Worm (Caenorhabditis elegans): ENCODE results near the gene F48F7.5.

Gene F48F7.5

DNA sequence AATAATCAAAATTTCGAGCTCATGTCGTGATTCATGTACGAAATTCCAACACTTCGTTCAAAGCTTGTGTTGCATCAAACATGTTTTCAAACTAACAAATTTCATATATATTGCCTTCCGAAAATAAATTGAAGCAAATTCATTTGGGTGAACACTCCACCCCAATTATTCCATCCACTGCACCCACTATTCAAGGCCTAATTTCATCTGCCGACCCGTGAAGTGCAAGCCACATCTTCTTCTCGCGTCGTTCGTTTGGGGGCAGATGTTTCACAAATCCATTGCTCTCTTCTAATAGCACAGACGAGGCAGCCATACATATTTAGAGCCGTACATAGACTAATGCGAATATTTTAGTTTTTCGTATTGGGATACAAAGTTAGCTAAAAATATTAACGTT is 31.3 kb upstream of the F48F7.5 start:
- TF ChIP-seq hlh-1 (tag; optimal IDR thresholded peaks at IDR 0.05), result no peak
- peak; percentile 9 for TF ChIP-seq mep-1 (tag; optimal IDR thresholded peaks at IDR 0.05)
- peak; percentile 18 for TF ChIP-seq cnd-1 (tag; optimal IDR thresholded peaks at IDR 0.05)
- TF ChIP-seq ces-1 (GFP tag; optimal IDR thresholded peaks at IDR 0.05), result peak; percentile 98

DNA sequence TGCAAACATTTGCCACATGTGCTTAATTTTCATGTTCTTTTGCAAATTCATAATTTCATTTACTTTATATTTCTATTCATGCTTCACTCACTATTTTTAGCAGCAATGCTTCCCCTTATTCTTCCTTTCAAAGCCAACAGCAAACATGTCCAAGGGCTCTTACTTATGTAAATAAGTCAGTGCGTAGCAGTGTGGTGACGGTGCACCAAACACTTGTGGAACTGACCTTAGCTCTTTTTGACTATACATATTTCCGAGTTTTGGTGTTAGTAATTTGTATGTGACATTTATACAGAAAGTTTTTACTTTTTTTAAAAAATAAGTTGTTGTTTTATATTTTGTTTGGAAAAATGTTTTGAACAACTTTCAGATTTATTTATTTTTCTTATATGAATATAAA is 30.4 kb upstream of the F48F7.5 start:
- TF ChIP-seq nhr-2 (tag; optimal IDR thresholded peaks at IDR 0.05), result no peak
- TF ChIP-seq ces-1 (GFP tag; optimal IDR thresholded peaks at IDR 0.05), result peak; percentile 33
- no peak for TF ChIP-seq unc-39 (tag; optimal IDR thresholded peaks at IDR 0.05)
- peak; percentile 73 for TF ChIP-seq pha-4 (tag; optimal IDR thresholded peaks at IDR 0.05)

DNA sequence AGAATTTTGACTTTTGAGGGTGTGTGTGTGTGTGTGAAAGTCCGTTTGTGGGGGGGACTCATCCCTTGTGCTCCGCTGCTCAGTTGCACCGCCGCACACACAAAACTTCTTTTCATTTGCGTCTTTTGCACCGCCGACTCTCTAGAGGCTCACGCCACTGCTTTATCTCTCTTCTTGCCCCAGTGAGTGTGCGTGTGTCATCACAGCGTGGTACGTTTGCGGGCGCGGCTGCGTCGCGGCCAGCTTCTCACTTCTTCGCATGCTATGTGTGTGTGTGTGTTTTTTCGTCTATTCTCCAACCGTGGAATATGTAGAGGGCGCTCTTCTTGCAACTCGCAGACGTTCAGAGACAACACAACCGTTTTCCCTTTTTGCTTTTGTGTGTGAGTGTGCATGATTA is 29.9 kb upstream of the F48F7.5 start:
- TF ChIP-seq nhr-12 (tag; optimal IDR thresholded peaks at IDR 0.05) (no peak), ceh-39 (tag; optimal IDR thresholded peaks at IDR 0.05) (no peak), nhr-28 (tag; optimal IDR thresholded peaks at IDR 0.05) (no peak), pha-4 (tag; optimal IDR thresholded peaks at IDR 0.05) (peak; percentile 61), drap-1 (GFP tag; optimal IDR thresholded peaks at IDR 0.05) (no peak), ceh-83 (GFP tag; optimal IDR thresholded peaks at IDR 0.05) (no peak), unc-62 (GFP tag; optimal IDR thresholded peaks at IDR 0.05) (no peak), bed-3 (GFP tag; optimal IDR thresholded peaks at IDR 0.05) (no peak), sptf-1 (tag; optimal IDR thresholded peaks at IDR 0.05) (peak; percentile 18), cnd-1 (tag; optimal IDR thresholded peaks at IDR 0.05) (peak; percentile 25), unc-120 (tag; optimal IDR thresholded peaks at IDR 0.05; ENCODE audit: poor library complexity, severe bottlenecking) (peak; percentile 30), mep-1 (tag; optimal IDR thresholded peaks at IDR 0.05) (peak; percentile 21), blmp-1 (tag; optimal IDR thresholded peaks at IDR 0.05) (no peak), lsy-2 (tag; optimal IDR thresholded peaks at IDR 0.05) (no peak), ceh-43 (GFP tag; optimal IDR thresholded peaks at IDR 0.05) (peak; percentile 3), elt-3 (tag; optimal IDR thresholded peaks at IDR 0.05) (no peak), elt-1 (tag; optimal IDR thresholded peaks at IDR 0.05; ENCODE audit: borderline replicate concordance, insufficient read depth) (no peak), mls-2 (tag; optimal IDR thresholded peaks at IDR 0.05) (peak; percentile 45), ztf-11 (tag; optimal IDR thresholded peaks at IDR 0.05) (no peak), nhr-237 (tag; optimal IDR thresholded peaks at IDR 0.05) (peak; percentile 3), ces-1 (GFP tag; optimal IDR thresholded peaks at IDR 0.05) (no peak), hlh-1 (tag; optimal IDR thresholded peaks at IDR 0.05) (peak; percentile 17), ham-2 (GFP tag; optimal IDR thresholded peaks at IDR 0.05) (no peak), zip-8 (tag; optimal IDR thresholded peaks at IDR 0.05) (no peak)

DNA sequence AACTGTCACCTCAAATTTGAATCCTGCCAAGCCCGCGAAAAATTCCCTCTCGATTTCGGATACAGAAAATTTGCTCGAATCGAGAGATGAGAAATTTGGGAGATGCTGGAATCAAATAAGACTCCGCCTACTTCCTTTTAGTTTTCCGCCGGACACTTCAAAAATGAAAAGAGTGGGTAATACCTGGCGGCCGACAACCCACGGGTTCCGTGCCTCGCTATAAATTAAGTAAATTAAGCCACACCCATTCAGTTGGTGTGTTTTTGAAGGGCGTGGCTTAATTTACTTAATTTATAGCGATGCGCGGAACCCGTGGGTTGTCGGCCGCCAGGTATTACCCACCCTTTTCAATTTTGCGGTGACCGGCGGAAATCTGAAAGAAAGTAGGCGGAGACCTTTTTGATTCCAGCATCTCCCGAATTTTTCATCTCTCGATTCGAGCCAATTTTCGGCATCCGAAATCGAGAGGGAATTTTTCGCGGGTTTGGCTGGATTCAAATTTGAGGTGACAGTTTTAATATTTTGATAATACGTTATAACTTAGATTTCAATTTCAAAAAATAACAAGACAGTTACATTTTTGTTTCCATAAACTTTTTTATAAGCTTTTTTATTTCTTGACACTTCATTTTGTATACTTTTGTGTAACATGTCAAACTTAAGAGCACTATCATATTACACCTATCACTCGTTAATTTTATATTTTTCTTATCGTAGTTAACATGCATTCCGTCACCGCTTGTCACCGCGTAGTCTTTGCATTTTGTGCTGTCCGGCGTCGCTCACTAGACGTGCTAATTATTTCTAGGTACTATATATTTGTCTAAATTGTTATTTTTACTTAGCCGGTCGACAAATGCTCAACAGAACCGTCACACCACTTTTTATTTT is 28.5 kb upstream of the F48F7.5 start:
- TF ChIP-seq nhr-28 (tag; optimal IDR thresholded peaks at IDR 0.05), result no peak
- no peak for TF ChIP-seq mep-1 (tag; optimal IDR thresholded peaks at IDR 0.05)
- TF ChIP-seq elt-3 (tag; optimal IDR thresholded peaks at IDR 0.05), result no peak
- no peak for TF ChIP-seq unc-62 (GFP tag; optimal IDR thresholded peaks at IDR 0.05)
- TF ChIP-seq lin-32 (GFP tag; optimal IDR thresholded peaks at IDR 0.05), result no peak
- no peak for TF ChIP-seq ceh-83 (GFP tag; optimal IDR thresholded peaks at IDR 0.05)
- TF ChIP-seq lin-13 (tag; optimal IDR thresholded peaks at IDR 0.05), result no peak
- TF ChIP-seq nhr-237 (tag; optimal IDR thresholded peaks at IDR 0.05), result no peak
- TF ChIP-seq sptf-1 (tag; optimal IDR thresholded peaks at IDR 0.05), result no peak
- no peak for TF ChIP-seq unc-120 (tag; optimal IDR thresholded peaks at IDR 0.05; ENCODE audit: poor library complexity, severe bottlenecking)
- TF ChIP-seq drap-1 (GFP tag; optimal IDR thresholded peaks at IDR 0.05), result no peak
- TF ChIP-seq blmp-1 (tag; optimal IDR thresholded peaks at IDR 0.05), result no peak
- no peak for TF ChIP-seq ham-2 (GFP tag; optimal IDR thresholded peaks at IDR 0.05)
- TF ChIP-seq sem-2 (GFP tag; optimal IDR thresholded peaks at IDR 0.05), result no peak
- TF ChIP-seq mab-5 (tag; optimal IDR thresholded peaks at IDR 0.05), result no peak

DNA sequence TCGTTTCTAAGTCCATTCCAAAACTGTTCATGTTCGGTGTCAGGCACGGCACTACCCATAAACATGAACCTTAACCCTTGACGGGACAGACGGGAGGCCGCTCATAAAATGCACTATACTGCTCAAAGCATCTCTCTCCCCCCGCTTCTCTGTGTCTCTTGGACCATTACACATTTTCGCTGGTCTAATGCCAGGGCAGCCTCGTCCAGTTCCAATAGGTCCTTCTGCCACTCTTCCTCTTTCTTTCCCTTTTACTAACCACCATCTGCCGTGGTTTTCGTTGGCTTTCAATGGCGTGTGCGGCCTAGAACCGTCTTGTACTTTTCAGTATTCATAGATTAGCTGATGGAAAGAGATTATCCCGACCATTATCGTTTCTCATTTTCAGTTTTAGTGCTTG is 27.3 kb upstream of the F48F7.5 start:
- peak; percentile 3 for TF ChIP-seq ces-1 (GFP tag; optimal IDR thresholded peaks at IDR 0.05)
- no peak for TF ChIP-seq unc-39 (tag; optimal IDR thresholded peaks at IDR 0.05)
- TF ChIP-seq mep-1 (tag; optimal IDR thresholded peaks at IDR 0.05), result no peak
- peak; percentile 30 for TF ChIP-seq pha-4 (tag; optimal IDR thresholded peaks at IDR 0.05)
- TF ChIP-seq ceh-39 (tag; optimal IDR thresholded peaks at IDR 0.05), result no peak
- no peak for TF ChIP-seq M03D4.4 (tag; optimal IDR thresholded peaks at IDR 0.05)
- TF ChIP-seq cnd-1 (tag; optimal IDR thresholded peaks at IDR 0.05), result peak; percentile 82
- TF ChIP-seq elt-1 (tag; optimal IDR thresholded peaks at IDR 0.05; ENCODE audit: borderline replicate concordance, insufficient read depth), result no peak
- no peak for TF ChIP-seq ceh-83 (GFP tag; optimal IDR thresholded peaks at IDR 0.05)
- no peak for TF ChIP-seq nhr-237 (tag; optimal IDR thresholded peaks at IDR 0.05)
- no peak for TF ChIP-seq tbx-8 (GFP tag; optimal IDR thresholded peaks at IDR 0.05)
- TF ChIP-seq lsy-2 (tag; optimal IDR thresholded peaks at IDR 0.05), result no peak
- peak; percentile 50 for TF ChIP-seq lin-32 (GFP tag; optimal IDR thresholded peaks at IDR 0.05)
- no peak for TF ChIP-seq sem-2 (GFP tag; optimal IDR thresholded peaks at IDR 0.05)
- TF ChIP-seq nhr-2 (tag; optimal IDR thresholded peaks at IDR 0.05), result peak; percentile 42
- no peak for TF ChIP-seq ztf-11 (tag; optimal IDR thresholded peaks at IDR 0.05)
- TF ChIP-seq zip-8 (tag; optimal IDR thresholded peaks at IDR 0.05), result no peak
- peak; percentile 49 for TF ChIP-seq unc-120 (tag; optimal IDR thresholded peaks at IDR 0.05; ENCODE audit: poor library complexity, severe bottlenecking)
- no peak for TF ChIP-seq blmp-1 (tag; optimal IDR thresholded peaks at IDR 0.05)
- TF ChIP-seq ham-2 (GFP tag; optimal IDR thresholded peaks at IDR 0.05), result no peak
- TF ChIP-seq snpc-4 (tag; optimal IDR thresholded peaks at IDR 0.05), result no peak
- no peak for TF ChIP-seq flh-1 (GFP tag; optimal IDR thresholded peaks at IDR 0.05)
- TF ChIP-seq drap-1 (GFP tag; optimal IDR thresholded peaks at IDR 0.05), result peak; percentile 46
- TF ChIP-seq lin-13 (tag; optimal IDR thresholded peaks at IDR 0.05), result peak; percentile 36
- peak; percentile 54 for TF ChIP-seq mls-2 (tag; optimal IDR thresholded peaks at IDR 0.05)
- no peak for TF ChIP-seq nhr-28 (tag; optimal IDR thresholded peaks at IDR 0.05)
- TF ChIP-seq sptf-1 (tag; optimal IDR thresholded peaks at IDR 0.05), result peak; percentile 38
- TF ChIP-seq nhr-76 (tag; optimal IDR thresholded peaks at IDR 0.05), result no peak
- TF ChIP-seq ceh-43 (GFP tag; optimal IDR thresholded peaks at IDR 0.05), result no peak
- peak; percentile 35 for TF ChIP-seq hlh-1 (tag; optimal IDR thresholded peaks at IDR 0.05)
